Fruit fly (Drosophila melanogaster) whole organism, embryonic: Measurements from ENCODE around the gene CG16790.

Experiments used
- CG10366 ChIP-seq: fragments of 200-800 bp; sonication (Bioruptor generic); IDR thresholded peaks from 2 replicates; pipeline ENCODE4 v1.3.6; 2022; ENCODE audit warnings: missing biosample characterization, missing genetic modification characterization
- CG10565 ChIP-seq: fragments of 200-800 bp; sonication (Bioruptor generic); optimal IDR thresholded peaks from 3 replicates; lab custom pipeline; 2016; ENCODE audit warnings: missing biosample characterization, mild to moderate bottlenecking, missing genetic modification characterization
- CG11504 ChIP-seq: fragments of 200-800 bp; sonication (Bioruptor generic); optimal IDR thresholded peaks from 3 replicates; lab custom pipeline; 2019; ENCODE audit warnings: missing biosample characterization, mild to moderate bottlenecking, missing genetic modification characterization, moderate library complexity
- CG12104 ChIP-seq: fragments of 200-800 bp; sonication (Bioruptor generic); optimal IDR thresholded peaks from 3 replicates; lab custom pipeline; 2016; ENCODE audit warnings: missing biosample characterization, missing genetic modification characterization
- CG12659 ChIP-seq: fragments of 200-800 bp; sonication (Bioruptor generic); optimal IDR thresholded peaks from 3 replicates; lab custom pipeline; 2017; ENCODE audit warnings: mild to moderate bottlenecking, missing biosample characterization, missing genetic modification reagents, missing genetic modification characterization
- CG13624 ChIP-seq: fragments of 200-800 bp; sonication (Bioruptor generic); optimal IDR thresholded peaks from 2 replicates; lab custom pipeline; 2016; ENCODE audit warnings: missing biosample characterization, missing genetic modification characterization
- CG17568 ChIP-seq: fragments of 200-800 bp; sonication (Bioruptor generic); optimal IDR thresholded peaks from 2 replicates; lab custom pipeline; 2018; ENCODE audit warnings: missing biosample characterization, mild to moderate bottlenecking, missing genetic modification characterization, moderate library complexity
- CG2120 ChIP-seq: fragments of 200-800 bp; sonication (Bioruptor generic); optimal IDR thresholded peaks from 3 replicates; lab custom pipeline; 2016; ENCODE audit warnings: missing biosample characterization, missing genetic modification characterization
- CG2875 ChIP-seq: fragments of 200-800 bp; sonication (Bioruptor generic); optimal IDR thresholded peaks from 2 replicates; lab custom pipeline; 2017; ENCODE audit warnings: missing biosample characterization, mild to moderate bottlenecking, missing genetic modification characterization, missing genetic modification reagents
- CG31441 ChIP-seq: fragments of 200-800 bp; sonication (Bioruptor generic); IDR thresholded peaks from 2 replicates; pipeline ENCODE4 v1.3.6; 2022; ENCODE audit warnings: missing biosample characterization, missing genetic modification characterization
- CG3407 ChIP-seq: fragments of 200-800 bp; sonication (Bioruptor generic); optimal IDR thresholded peaks from 2 replicates; lab custom pipeline; 2018; ENCODE audit warnings: missing biosample characterization, mild to moderate bottlenecking, missing genetic modification characterization
- CG34422 ChIP-seq: fragments of 200-800 bp; sonication (Bioruptor generic); IDR thresholded peaks from 3 replicates; pipeline ENCODE4 v1.3.6; 2022; ENCODE audit warnings: missing biosample characterization, missing genetic modification characterization
- CG4328 ChIP-seq: fragments of 200-800 bp; sonication (Bioruptor generic); optimal IDR thresholded peaks from 3 replicates; lab custom pipeline; 2017; ENCODE audit warnings: missing biosample characterization, missing genetic modification reagents, missing genetic modification characterization
- CG6854 ChIP-seq: fragments of 200-800 bp; sonication (Bioruptor generic); optimal IDR thresholded peaks from 3 replicates; lab custom pipeline; 2017; ENCODE audit warnings: missing biosample characterization, mild to moderate bottlenecking, missing genetic modification characterization
- CG8388 ChIP-seq: fragments of 200-800 bp; sonication (Bioruptor generic); optimal IDR thresholded peaks from 2 replicates; lab custom pipeline; 2019; ENCODE audit warnings: missing biosample characterization, mild to moderate bottlenecking, missing genetic modification characterization, moderate library complexity
- CG8478 ChIP-seq: fragments of >200 bp; optimal IDR thresholded peaks from 2 replicates; lab custom pipeline; 2018
- CG9215 ChIP-seq: fragments of 200-800 bp; sonication (Bioruptor generic); IDR thresholded peaks from 2 replicates; pipeline ENCODE4 v1.3.6; 2022; ENCODE audit warnings: missing biosample characterization, missing genetic modification characterization
- CG9817 ChIP-seq: fragments of 200-800 bp; sonication (Bioruptor generic); optimal IDR thresholded peaks from 2 replicates; lab custom pipeline; 2018; ENCODE audit warnings: missing biosample characterization, mild to moderate bottlenecking, missing genetic modification characterization, moderate library complexity
- CHES-1-like ChIP-seq: fragments of 200-800 bp; sonication (Bioruptor generic); optimal IDR thresholded peaks from 2 replicates; lab custom pipeline; 2016; ENCODE audit warnings: missing biosample characterization, missing genetic modification characterization
- Dad ChIP-seq: fragments of 200-800 bp; sonication (Bioruptor generic); optimal IDR thresholded peaks from 3 replicates; lab custom pipeline; 2016; ENCODE audit warnings: missing biosample characterization, missing genetic modification characterization
- Dll ChIP-seq: fragments of 200-800 bp; sonication (Bioruptor generic); IDR thresholded peaks from 4 replicates; pipeline ENCODE4 v1.3.6; 2022; ENCODE audit warnings: missing biosample characterization, missing genetic modification characterization; ENCODE audit not compliant: partially characterized antibody
- Dp ChIP-seq: fragments of 200-800 bp; sonication (Bioruptor generic); optimal IDR thresholded peaks from 2 replicates; lab custom pipeline; 2018; ENCODE audit warnings: missing biosample characterization, mild to moderate bottlenecking, missing genetic modification characterization, moderate library complexity
- Hand ChIP-seq: fragments of 200-800 bp; sonication (Bioruptor generic); optimal IDR thresholded peaks from 2 replicates; lab custom pipeline; 2017; ENCODE audit warnings: mild to moderate bottlenecking, missing biosample characterization, missing genetic modification reagents, missing genetic modification characterization
- Lim3 ChIP-seq: fragments of 200-800 bp; sonication (Bioruptor generic); IDR thresholded peaks from 2 replicates; pipeline ENCODE4 v1.3.6; 2022; ENCODE audit warnings: missing biosample characterization, missing genetic modification characterization
- Lpt ChIP-seq: fragments of >200 bp; optimal IDR thresholded peaks from 2 replicates; lab custom pipeline; 2018; ENCODE audit warnings: missing biosample characterization, missing genetic modification characterization
- Mad ChIP-seq: fragments of 200-800 bp; sonication (Bioruptor generic); optimal IDR thresholded peaks from 2 replicates; lab custom pipeline; 2016; ENCODE audit warnings: missing biosample characterization, missing genetic modification characterization
- Med ChIP-seq: fragments of 200-800 bp; sonication (Bioruptor generic); peaks from one replicate; lab custom pipeline; 2016; ENCODE audit warnings: missing biosample characterization, missing genetic modification characterization, mild to moderate bottlenecking, inconsistent platforms, moderate library complexity
- NC2β ChIP-seq: fragments of 200-800 bp; sonication (Bioruptor generic); optimal IDR thresholded peaks from 2 replicates; lab custom pipeline; 2016; ENCODE audit warnings: missing biosample characterization, missing genetic modification characterization
- Nf-YB ChIP-seq: fragments of 200-800 bp; sonication (Bioruptor generic); optimal IDR thresholded peaks from 3 replicates; lab custom pipeline; 2019; ENCODE audit warnings: missing biosample characterization, mild to moderate bottlenecking, missing genetic modification characterization, moderate library complexity
- Rx ChIP-seq: fragments of 200-800 bp; sonication (Bioruptor generic); IDR thresholded peaks from 2 replicates; pipeline ENCODE4 v1.3.6; 2022; ENCODE audit warnings: missing biosample characterization, missing genetic modification characterization
- Sox102F ChIP-seq: fragments of 200-800 bp; sonication (Bioruptor generic); optimal IDR thresholded peaks from 2 replicates; lab custom pipeline; 2018; ENCODE audit warnings: missing biosample characterization, mild to moderate bottlenecking, missing genetic modification characterization, moderate library complexity
- Xrp1 ChIP-seq: fragments of 200-800 bp; sonication (Bioruptor generic); IDR thresholded peaks from 2 replicates; pipeline ENCODE4 v1.3.6; 2022; ENCODE audit warnings: missing biosample characterization, missing genetic modification characterization
- ap ChIP-seq: fragments of 200-800 bp; sonication (Bioruptor generic); IDR thresholded peaks from 2 replicates; pipeline ENCODE4 v1.3.6; 2022; ENCODE audit warnings: missing biosample characterization, missing genetic modification characterization
- dm ChIP-seq: fragments of 200-800 bp; sonication (Bioruptor generic); optimal IDR thresholded peaks from 3 replicates; lab custom pipeline; 2016; ENCODE audit warnings: missing biosample characterization, missing genetic modification characterization
- en ChIP-seq: fragments of 200-800 bp; sonication (Bioruptor generic); optimal IDR thresholded peaks from 2 replicates; lab custom pipeline; 2016; ENCODE audit warnings: missing biosample characterization, missing genetic modification characterization
- exex ChIP-seq: fragments of 200-800 bp; sonication (Bioruptor generic); optimal IDR thresholded peaks from 4 replicates; lab custom pipeline; 2018; ENCODE audit warnings: missing biosample characterization, mild to moderate bottlenecking, missing genetic modification characterization, moderate library complexity
- ftz-f1 ChIP-seq: fragments of 200-800 bp; sonication (Bioruptor generic); optimal IDR thresholded peaks from 2 replicates; lab custom pipeline; 2016; ENCODE audit warnings: missing biosample characterization, missing genetic modification characterization
- hkb ChIP-seq, 2 experiments: fragments of 200-800 bp in 1 of 2; fragments of >200 bp in 1 of 2; sonication (Bioruptor generic) in 1 of 2; IDR thresholded peaks in 1 of 2; optimal IDR thresholded peaks in 1 of 2; 2 replicates each; pipeline versions ENCODE4 v1.3.6 to Lab custom; 2017 to 2022; ENCODE audit warnings: missing biosample characterization in 1 of 2, missing genetic modification characterization in 1 of 2
- luna ChIP-seq: fragments of 200-800 bp; sonication (Bioruptor generic); optimal IDR thresholded peaks from 2 replicates; lab custom pipeline; 2016; ENCODE audit warnings: missing biosample characterization, missing genetic modification characterization
- maf-S ChIP-seq: fragments of 200-800 bp; sonication (Bioruptor generic); optimal IDR thresholded peaks from 2 replicates; lab custom pipeline; 2016; ENCODE audit warnings: missing biosample characterization, missing genetic modification characterization
- otp ChIP-seq: fragments of 200-800 bp; sonication (Bioruptor generic); IDR thresholded peaks from 3 replicates; pipeline ENCODE4, ENCODE4 v1.3.6; 2022; ENCODE audit warnings: missing biosample characterization, missing genetic modification characterization
- pb ChIP-seq: fragments of 200-800 bp; sonication (Bioruptor generic); optimal IDR thresholded peaks from 3 replicates; lab custom pipeline; 2016; ENCODE audit warnings: missing biosample characterization, missing genetic modification characterization
- ro ChIP-seq: fragments of 200-800 bp; sonication (Bioruptor generic); IDR thresholded peaks from 2 replicates; pipeline ENCODE4 v1.3.6; 2022; ENCODE audit warnings: missing biosample characterization, missing genetic modification characterization
- sisA ChIP-seq: fragments of 200-800 bp; sonication (Bioruptor generic); IDR thresholded peaks from 2 replicates; pipeline ENCODE4 v1.3.6; 2022; ENCODE audit warnings: missing biosample characterization, missing genetic modification characterization
- slbo ChIP-seq: fragments of 200-800 bp; sonication (Bioruptor generic); IDR thresholded peaks from 2 replicates; pipeline ENCODE4 v1.3.6; 2022; ENCODE audit warnings: missing biosample characterization, missing genetic modification characterization
- sna ChIP-seq: fragments of 200-800 bp; sonication (Bioruptor generic); IDR thresholded peaks from 2 replicates; pipeline ENCODE4 v1.3.6; 2022; ENCODE audit warnings: missing biosample characterization, missing genetic modification characterization; ENCODE audit not compliant: partially characterized antibody
- tin ChIP-seq: fragments of 200-800 bp; sonication (Bioruptor generic); optimal IDR thresholded peaks from 3 replicates; lab custom pipeline; 2016; ENCODE audit warnings: missing biosample characterization, missing genetic modification characterization
- tll ChIP-seq, 2 experiments: fragments of 200-800 bp in 1 of 2; fragments of >200 bp in 1 of 2; sonication (Bioruptor generic) in 1 of 2; optimal IDR thresholded peaks; 2 replicates each; lab custom pipeline; 2017 to 2019; ENCODE audit warnings: missing biosample characterization in 2 of 2, missing genetic modification characterization in 2 of 2, mild to moderate bottlenecking in 1 of 2, moderate library complexity in 1 of 2
- toy ChIP-seq: fragments of 200-800 bp; sonication (Bioruptor generic); IDR thresholded peaks from 2 replicates; pipeline ENCODE4 v1.3.6; 2022; ENCODE audit warnings: missing biosample characterization, missing genetic modification characterization
- wek ChIP-seq: fragments of 200-800 bp; sonication (Bioruptor generic); optimal IDR thresholded peaks from 3 replicates; lab custom pipeline; 2018; ENCODE audit warnings: missing biosample characterization, mild to moderate bottlenecking, missing genetic modification characterization, moderate library complexity

The CG16790 gene

dm6 chr3R:9586663-9587248 is 16.7 kb upstream of the CG16790 start, which contains the start of gene P58IPK (continued):
- no peak for TF ChIP-seq Lpt (GFP tag; lab: Kevin White, UChicago)
- no peak for TF ChIP-seq luna (GFP tag; lab: Kevin White, UChicago)
- TF ChIP-seq ap (GFP tag; lab: Robert Waterston, UW): 0 out of 2 replicates have a peak, but pooled peaks have one; percentile 9
- TF ChIP-seq ro (GFP tag; lab: Robert Waterston, UW): no peak
- peak; percentile 14 for TF ChIP-seq en (GFP tag; lab: Kevin White, UChicago)
- TF ChIP-seq CG9817 (tag; lab: Kevin White, UChicago): peak; percentile 68
- TF ChIP-seq exex: peak; percentile 24
- TF ChIP-seq maf-S (GFP tag; lab: Kevin White, UChicago): peak; percentile 67
- TF ChIP-seq CHES-1-like (GFP tag; lab: Kevin White, UChicago): peak; percentile 69
- TF ChIP-seq CG2875 (GFP tag; lab: Kevin White, UChicago): no peak
- TF ChIP-seq toy (GFP tag; lab: Robert Waterston, UW): no peak
- TF ChIP-seq sisA (GFP tag; lab: Robert Waterston, UW): peak; percentile 64
- no peak for TF ChIP-seq CG3407 (GFP tag; lab: Kevin White, UChicago)
- TF ChIP-seq NC2β (GFP tag; lab: Kevin White, UChicago): peak; percentile 47
- peak; percentile 92 for TF ChIP-seq sna
- TF ChIP-seq tin (GFP tag; lab: Kevin White, UChicago): peak; percentile 69
- peak; percentile 59 for TF ChIP-seq ftz-f1 (GFP tag; lab: Kevin White, UChicago)
- peak; percentile 85 for TF ChIP-seq CG13624 (GFP tag; lab: Kevin White, UChicago)
- no peak for TF ChIP-seq CG4328 (GFP tag; lab: Kevin White, UChicago)
- no peak for TF ChIP-seq wek (GFP tag; lab: Kevin White, UChicago)
- TF ChIP-seq pb (GFP tag; lab: Kevin White, UChicago): peak; percentile 38
- TF ChIP-seq Hand: no peak
- no peak for TF ChIP-seq CG12104 (GFP tag; lab: Kevin White, UChicago)
- TF ChIP-seq tll (GFP tag; optimal IDR thresholded peaks at IDR 0.05; lab: Kevin White, UChicago): no peak
- peak; percentile 77 for TF ChIP-seq Dp (GFP tag; lab: Kevin White, UChicago)
- peak; percentile 68 for TF ChIP-seq dm (GFP tag; lab: Kevin White, UChicago)
- TF ChIP-seq Sox102F: no peak
- peak; percentile 83 for TF ChIP-seq Mad (GFP tag; lab: Kevin White, UChicago)
- TF ChIP-seq Rx (GFP tag; lab: Robert Waterston, UW): peak; percentile 64; the same call in 1 of the 2 replicates
- TF ChIP-seq CG10565 (GFP tag; lab: Kevin White, UChicago): no peak
- TF ChIP-seq Lim3 (GFP tag; lab: Robert Waterston, UW): no peak
- peak; percentile 64 for TF ChIP-seq Xrp1 (GFP tag; lab: Robert Waterston, UW)
- peak; percentile 72 for TF ChIP-seq Dad (GFP tag; lab: Kevin White, UChicago)
- peak; percentile 94 for TF ChIP-seq CG31441 (GFP tag; lab: Robert Waterston, UW)
- no peak for TF ChIP-seq CG8478
- TF ChIP-seq CG11504 (tag; lab: Kevin White, UChicago): no peak
- peak; percentile 87 for TF ChIP-seq CG2120
- peak; percentile 56 for TF ChIP-seq CG10366
- TF ChIP-seq CG6854 (GFP tag; lab: Kevin White, UChicago): no peak
- peak; percentile 27 for TF ChIP-seq CG8388 (GFP tag; lab: Kevin White, UChicago)
- TF ChIP-seq otp: no peak
- peak; percentile 94 for TF ChIP-seq Dll (GFP tag; lab: Robert Waterston, UW)
- no peak for TF ChIP-seq CG17568
- TF ChIP-seq Nf-YB: peak; percentile 27
- peak; percentile 97 for TF ChIP-seq Med (GFP tag; lab: Kevin White, UChicago)
- peak; percentile 83 for TF ChIP-seq CG12659 (GFP tag; lab: Kevin White, UChicago)
- TF ChIP-seq hkb (optimal IDR thresholded peaks at IDR 0.05; lab: Kevin White, UChicago): no peak
- TF ChIP-seq hkb (GFP tag; IDR thresholded peaks at IDR 0.05; lab: Robert Waterston, UW): peak; percentile 49; the same call in 1 of the 2 replicates
- peak; percentile 91 for TF ChIP-seq slbo (GFP tag; lab: Robert Waterston, UW)
- peak; percentile 65 for TF ChIP-seq CG9215 (GFP tag; lab: Robert Waterston, UW)
- peak; percentile 85 for TF ChIP-seq CG34422 (GFP tag; lab: Robert Waterston, UW)
